Worm (Caenorhabditis elegans) whole organism, L2 larva: Measurements from ENCODE around the gene Y62H9A.8.

ENCODE experiments used
- ZK546.5 ChIP-seq: sonication (generic microtip); optimal IDR thresholded peaks from 2 replicates; lab custom pipeline; 2017; ENCODE audit warnings: missing biosample characterization, missing genetic modification characterization
- elt-3 ChIP-seq: sonication (generic microtip); optimal IDR thresholded peaks from 2 replicates; lab custom pipeline; 2017; ENCODE audit warnings: missing biosample characterization, missing genetic modification characterization
- gmeb-1 ChIP-seq: fragments of 150-350 bp; optimal IDR thresholded peaks from 2 replicates; lab custom pipeline; 2014; ENCODE audit warnings: missing biosample characterization, missing genetic modification characterization
- nhr-6 ChIP-seq: fragments of 150-350 bp; optimal IDR thresholded peaks from 2 replicates; lab custom pipeline; 2014; ENCODE audit warnings: missing biosample characterization, missing genetic modification characterization
- sma-9 ChIP-seq, 2 experiments: fragments of 150-350 bp in 1 of 2; sonication (generic microtip) in 1 of 2; optimal IDR thresholded peaks; 2 replicates each; lab custom pipeline; 2014 to 2016; ENCODE audit warnings: missing genetic modification characterization in 2 of 2, mild to moderate bottlenecking in 1 of 2, missing biosample characterization in 1 of 2, missing compliant biosample characterization in 1 of 2, missing genetic modification reagents in 1 of 2, moderate library complexity in 1 of 2
- zag-1 ChIP-seq: fragments of 150-350 bp; optimal IDR thresholded peaks from 2 replicates; lab custom pipeline; 2014; ENCODE audit warnings: missing biosample characterization, missing genetic modification characterization
- ztf-1 ChIP-seq: fragments of 200-800 bp; sonication (Bioruptor generic); conservative IDR thresholded peaks from 2 replicates; pipeline ENCODE4 v1.3.6; 2022; ENCODE audit warnings: missing genetic modification characterization, missing compliant biosample characterization

DNA sequence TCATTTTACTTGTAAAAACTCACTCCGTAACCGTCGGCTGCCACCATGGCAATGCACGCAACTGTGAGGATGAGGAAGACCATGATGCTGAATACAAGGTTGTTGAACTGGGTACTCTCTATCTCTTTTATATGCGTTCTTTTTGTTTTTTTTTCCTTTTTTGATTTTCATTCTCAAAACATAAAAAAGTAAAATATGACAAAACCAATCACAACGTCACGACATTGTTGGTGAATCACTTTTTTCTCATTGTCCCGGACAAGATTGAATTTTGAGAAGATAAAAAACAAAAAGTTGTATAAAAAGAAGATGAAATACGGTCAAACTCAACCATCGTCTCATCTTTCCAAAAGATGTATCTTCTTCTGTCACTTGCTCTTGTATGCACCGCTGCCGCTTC, 9.4 kb downstream of the Y62H9A.8 start, which contains the start of the genes Y62H9A.5 and ule-5:
- TF ChIP-seq nhr-6 (tag; lab: Kevin White, UChicago), result no peak
- TF ChIP-seq ZK546.5 (tag; lab: Kevin White, UChicago), result no peak
- TF ChIP-seq ztf-1 (GFP tag; lab: Robert Waterston, UW), result no peak
- no peak for TF ChIP-seq gmeb-1 (tag; lab: Kevin White, UChicago)
- TF ChIP-seq zag-1 (tag; lab: Kevin White, UChicago), result no peak
- TF ChIP-seq elt-3 (tag; lab: Kevin White, UChicago), result no peak
- TF ChIP-seq sma-9 (GFP tag; optimal IDR thresholded peaks at IDR 0.05; lab: Kevin White, UChicago), result no peak
- no peak for TF ChIP-seq sma-9 (tag; optimal IDR thresholded peaks at IDR 0.05; lab: Kevin White, UChicago)
